Fruit fly (Drosophila melanogaster) S2 (cell line): ENCODE measurements around the gene tHMG1.

Experiments used
- CG8478 ChIP-seq: fragments of >200 bp; optimal IDR thresholded peaks from 2 replicates; lab custom pipeline; 2018
- CTCF ChIP-seq, 2 experiments: fragments of >200 bp; optimal IDR thresholded peaks; 2 replicates each; lab custom pipeline; 2018

DNA sequence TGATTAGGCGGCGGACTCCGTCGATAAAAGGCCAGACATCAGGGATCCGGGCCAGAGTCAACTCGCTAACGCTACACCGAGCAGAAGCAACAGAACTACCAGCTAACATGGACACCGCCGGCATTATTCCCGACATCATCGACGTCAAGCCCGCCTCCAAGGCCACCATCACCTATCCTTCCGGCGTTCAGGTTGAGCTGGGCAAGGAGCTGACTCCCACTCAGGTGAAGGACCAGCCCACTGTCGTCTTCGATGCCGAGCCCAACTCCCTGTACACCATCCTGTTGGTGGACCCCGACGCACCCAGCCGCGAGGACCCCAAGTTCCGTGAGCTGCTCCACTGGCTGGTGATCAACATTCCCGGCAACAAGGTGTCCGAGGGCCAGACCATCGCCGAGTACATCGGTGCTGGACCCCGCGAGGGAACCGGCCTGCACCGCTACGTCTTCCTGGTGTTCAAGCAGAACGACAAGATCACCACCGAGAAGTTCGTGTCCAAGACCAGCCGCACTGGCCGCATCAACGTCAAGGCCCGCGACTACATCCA is 25.6 kb upstream of the tHMG1 start, which contains the start of gene Pebp1:
- TF ChIP-seq CTCF (optimal IDR thresholded peaks at IDR 0.05; lab: Kevin White, UChicago) (no peak), CG8478 (lab: Kevin White, UChicago) (no peak)
